Worm (Caenorhabditis elegans) whole organism, L4 larva: ENCODE measurements around the gene F54A3.5.

ENCODE experiments used
- Y48G9A.11 ChIP-seq: fragments of 200-800 bp; sonication (Bioruptor generic); IDR thresholded peaks from 2 replicates; pipeline ENCODE4 v1.3.6; 2022; ENCODE audit warnings: missing genetic modification reagents, missing genetic modification characterization, missing compliant biosample characterization
- aha-1 ChIP-seq: fragments of 150-350 bp; peaks from one replicate; lab custom pipeline; 2014; ENCODE audit warnings: missing biosample characterization, missing genetic modification characterization
- aly-2 ChIP-seq: sonication (generic microtip); optimal IDR thresholded peaks from 2 replicates; lab custom pipeline; 2018; ENCODE audit warnings: missing biosample characterization, missing genetic modification characterization
- daf-16 ChIP-seq, 3 experiments: sonication (generic microtip); optimal IDR thresholded peaks; 2 replicates each; lab custom pipeline; 2016 to 2017; ENCODE audit warnings: missing genetic modification characterization in 3 of 3, missing genetic modification reagents in 3 of 3, mild to moderate bottlenecking in 2 of 3, missing compliant biosample characterization in 2 of 3, missing biosample characterization in 1 of 3, moderate library complexity in 1 of 3
- daf-19 ChIP-seq: fragments of 200-800 bp; sonication (Bioruptor generic); conservative IDR thresholded peaks from 2 replicates; pipeline ENCODE4 v1.3.6; 2022; ENCODE audit warnings: missing genetic modification characterization, missing compliant biosample characterization
- daf-8 ChIP-seq: fragments of 200-800 bp; sonication (Bioruptor generic); IDR thresholded peaks from 2 replicates; pipeline ENCODE4 v1.3.6; 2022; ENCODE audit warnings: missing genetic modification characterization, missing compliant biosample characterization
- dmd-6 ChIP-seq: fragments of 200-800 bp; sonication (Bioruptor generic); IDR thresholded peaks from 2 replicates; pipeline ENCODE4 v1.3.6; 2022; ENCODE audit warnings: missing genetic modification reagents, missing genetic modification characterization, missing compliant biosample characterization
- dve-1 ChIP-seq: sonication (generic microtip); optimal IDR thresholded peaks from 2 replicates; lab custom pipeline; 2017; ENCODE audit warnings: antibody characterized with exemption, mild to moderate bottlenecking, missing genetic modification characterization, missing compliant biosample characterization; ENCODE audit not compliant: insufficient read depth
- hlh-11 ChIP-seq: fragments of 200-800 bp; sonication (Bioruptor generic); optimal IDR thresholded peaks from 2 replicates; lab custom pipeline; 2018; ENCODE audit warnings: mild to moderate bottlenecking, missing genetic modification characterization, missing compliant biosample characterization
- hlh-30 ChIP-seq: sonication (generic microtip); optimal IDR thresholded peaks from 2 replicates; lab custom pipeline; 2017; ENCODE audit warnings: antibody characterized with exemption, mild to moderate bottlenecking, missing genetic modification characterization, missing compliant biosample characterization; ENCODE audit not compliant: insufficient read depth
- lim-7 ChIP-seq: fragments of 200-800 bp; sonication (Bioruptor generic); IDR thresholded peaks from 2 replicates; pipeline ENCODE4 v1.3.6; 2022; ENCODE audit warnings: missing genetic modification characterization, missing compliant biosample characterization
- lin-1 ChIP-seq: fragments of 200-800 bp; sonication (Bioruptor generic); IDR thresholded peaks from 2 replicates; pipeline ENCODE4 v1.3.6; 2022; ENCODE audit warnings: missing genetic modification reagents, missing genetic modification characterization, missing compliant biosample characterization
- mdl-1 ChIP-seq, 2 experiments: fragments of 150-350 bp in 1 of 2; sonication (generic microtip) in 1 of 2; optimal IDR thresholded peaks; 2 replicates each; lab custom pipeline; 2014 to 2017; ENCODE audit warnings: missing biosample characterization in 2 of 2, missing genetic modification characterization in 2 of 2
- mxl-2 ChIP-seq: fragments of 200-800 bp; sonication (Bioruptor generic); conservative IDR thresholded peaks from 2 replicates; pipeline ENCODE4 v1.3.6; 2022; ENCODE audit warnings: missing genetic modification reagents, missing genetic modification characterization, missing compliant biosample characterization
- nhr-102 ChIP-seq: sonication (generic microtip); optimal IDR thresholded peaks from 2 replicates; lab custom pipeline; 2016; ENCODE audit warnings: mild to moderate bottlenecking, missing genetic modification characterization, moderate library complexity, missing compliant biosample characterization
- nhr-28 ChIP-seq: fragments of 150-350 bp; optimal IDR thresholded peaks from 2 replicates; lab custom pipeline; 2014; ENCODE audit warnings: missing biosample characterization, missing genetic modification characterization
- nhr-6 ChIP-seq: fragments of 150-350 bp; optimal IDR thresholded peaks from 2 replicates; lab custom pipeline; 2014; ENCODE audit warnings: missing biosample characterization, missing genetic modification characterization
- nhr-77 ChIP-seq: fragments of 150-350 bp; optimal IDR thresholded peaks from 2 replicates; lab custom pipeline; 2014; ENCODE audit warnings: missing biosample characterization, missing genetic modification characterization
- pqm-1 ChIP-seq: sonication (generic microtip); optimal IDR thresholded peaks from 2 replicates; lab custom pipeline; 2017; ENCODE audit warnings: missing biosample characterization, missing genetic modification characterization
- set-16 ChIP-seq: fragments of 200-800 bp; sonication (Bioruptor generic); IDR thresholded peaks from 2 replicates; pipeline ENCODE4 v1.3.6; 2022; ENCODE audit warnings: missing genetic modification reagents, missing genetic modification characterization, missing compliant biosample characterization
- snpc-1.2 ChIP-seq: fragments of 200-800 bp; sonication (Bioruptor generic); IDR thresholded peaks from 2 replicates; pipeline ENCODE4 v1.3.6; 2022; ENCODE audit warnings: missing genetic modification reagents, missing genetic modification characterization, missing compliant biosample characterization
- spr-3 ChIP-seq: fragments of 200-800 bp; sonication (Bioruptor generic); optimal IDR thresholded peaks from 2 replicates; lab custom pipeline; 2018; ENCODE audit warnings: mild to moderate bottlenecking, missing genetic modification characterization, missing compliant biosample characterization
- tra-1 ChIP-seq: fragments of 200-800 bp; sonication (Bioruptor generic); IDR thresholded peaks from 2 replicates; pipeline ENCODE4 v1.3.6; 2022; ENCODE audit warnings: missing genetic modification reagents, missing genetic modification characterization, missing compliant biosample characterization
- zfp-2 ChIP-seq: sonication (generic microtip); optimal IDR thresholded peaks from 2 replicates; lab custom pipeline; 2016; ENCODE audit warnings: mild to moderate bottlenecking, missing genetic modification characterization, missing compliant biosample characterization

The F54A3.5 gene

ce11 chrII:2186329-2186728 lies 39.2 kb downstream of the F54A3.5 start, which contains the start of gene gba-2 (continued):
- TF ChIP-seq lim-7 (no peak), nhr-28 (peak; percentile 98), set-16 (GFP tag; lab: Robert Waterston, UW) (no peak), tra-1 (GFP tag; lab: Robert Waterston, UW) (no peak), lin-1 (GFP tag; lab: Robert Waterston, UW) (no peak), Y48G9A.11 (GFP tag; lab: Robert Waterston, UW) (no peak), zfp-2 (tag; lab: Kevin White, UChicago) (no peak), dve-1 (no peak), daf-8 (GFP tag; lab: Robert Waterston, UW) (no peak)

DNA sequence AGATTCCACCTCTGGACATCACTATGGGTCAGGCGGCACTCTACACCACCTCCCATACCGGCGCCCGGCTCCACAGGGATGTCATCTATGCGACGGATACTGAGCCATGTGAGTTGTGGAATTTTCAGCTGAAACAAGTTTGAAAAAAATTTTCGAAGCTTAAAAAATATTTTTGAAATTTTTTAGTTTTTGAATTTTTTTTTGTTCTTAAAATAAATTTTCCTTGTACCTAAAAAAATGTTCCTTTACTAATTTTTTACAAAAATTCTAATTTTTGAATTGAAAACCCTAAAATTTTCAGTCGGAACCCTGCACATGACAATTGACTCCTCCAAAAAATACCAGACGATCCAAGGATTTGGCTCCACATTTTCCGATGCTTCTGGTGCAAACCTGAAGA lies 47.8 kb downstream of the F54A3.5 start:
- peak; percentile 92 for TF ChIP-seq aha-1 (tag; lab: Kevin White, UChicago)
- TF ChIP-seq mxl-2 (GFP tag; lab: Robert Waterston, UW) = no peak

DNA sequence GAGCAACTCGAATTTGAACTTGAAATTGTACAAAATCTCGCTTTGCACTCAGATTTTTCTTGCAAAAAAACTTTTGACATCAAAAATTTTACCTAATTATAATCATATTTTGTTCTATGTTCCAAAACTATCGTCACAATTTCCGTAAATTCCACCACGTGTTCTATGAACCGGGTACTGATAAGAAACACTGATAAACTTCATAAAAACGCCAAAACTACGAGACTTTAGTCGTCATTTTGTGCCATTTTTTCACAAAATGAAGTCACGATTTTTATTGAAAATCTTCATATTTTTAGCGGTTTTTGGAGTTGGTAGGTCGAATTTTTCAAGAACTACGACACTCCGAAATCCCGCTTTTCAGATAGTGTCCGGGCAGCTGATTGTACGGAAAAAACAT lies 48.8 kb downstream of the F54A3.5 start, which contains the start of gene gba-1:
gba-1 (plus strand) TSS at position 54 of the 400 bp plus-strand sequence.
- TF ChIP-seq hlh-30 (peak; percentile 26), nhr-28 (peak; percentile 83), nhr-102 (no peak), nhr-6 (no peak), aha-1 (tag; lab: Kevin White, UChicago) (peak; percentile 82), pqm-1 (tag; lab: Kevin White, UChicago) (peak; percentile 27), dve-1 (peak; percentile 48), mdl-1 (tag; optimal IDR thresholded peaks at IDR 0.05; lab: Kevin White, UChicago) (peak in 1 of 2 experiments; percentile 1), nhr-77 (peak; percentile 71), dmd-6 (peak; percentile 67), daf-16 (GFP tag; optimal IDR thresholded peaks at IDR 0.05; lab: Kevin White, UChicago) (no peak), daf-16 (tag; optimal IDR thresholded peaks at IDR 0.05; lab: Kevin White, UChicago) (peak; percentile 51)

DNA sequence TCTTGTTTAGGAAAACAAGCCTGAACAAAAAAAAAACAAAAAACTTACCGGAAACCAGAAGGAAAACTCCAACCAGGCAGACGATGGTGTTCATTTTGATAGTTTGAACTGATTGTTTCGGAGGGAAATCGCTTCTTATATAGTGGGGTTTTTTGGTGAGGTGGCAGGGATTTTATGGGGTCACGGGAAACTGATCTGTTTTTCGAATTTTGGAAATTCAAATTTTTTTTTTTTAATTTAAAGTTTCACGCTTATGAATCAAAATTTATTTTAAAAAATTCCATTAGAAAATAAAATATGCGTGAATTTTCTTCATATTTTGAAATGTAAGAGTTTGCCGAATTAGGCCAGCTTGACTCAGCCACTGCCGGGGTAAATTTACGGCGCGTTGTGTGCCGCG lies 50.1 kb downstream of the F54A3.5 start, which contains the start of gene C33C12.7:
C33C12.7 (minus strand) TSS at position 101 of the 400 bp plus-strand sequence.
- no peak for TF ChIP-seq snpc-1.2 (GFP tag; lab: Robert Waterston, UW)
- no peak for TF ChIP-seq aly-2
- no peak for TF ChIP-seq hlh-11 (tag; lab: Kevin White, UChicago)
- no peak for TF ChIP-seq daf-8 (GFP tag; lab: Robert Waterston, UW)
- TF ChIP-seq spr-3 (GFP tag; lab: Kevin White, UChicago) = no peak
- no peak for TF ChIP-seq daf-19 (GFP tag; lab: Robert Waterston, UW)
